Fruit fly (Drosophila melanogaster) whole organism, pupa: ENCODE measurements around the gene Slip1.

Experiments
- CG10348 ChIP-seq: fragments of 200-800 bp; sonication (Bioruptor generic); IDR thresholded peaks from 2 replicates; pipeline ENCODE4 v1.3.6; 2022; ENCODE audit warnings: missing biosample characterization, missing genetic modification characterization
- CG12605 ChIP-seq: fragments of 200-800 bp; sonication (Bioruptor generic); IDR thresholded peaks from 2 replicates; pipeline ENCODE4 v1.3.6; 2022; ENCODE audit warnings: missing biosample characterization, missing genetic modification characterization
- CG13204 ChIP-seq: fragments of 200-800 bp; sonication (Bioruptor generic); optimal IDR thresholded peaks from 2 replicates; lab custom pipeline; 2018; ENCODE audit warnings: missing biosample characterization, mild to moderate bottlenecking, missing genetic modification characterization, moderate library complexity
- CG14655 ChIP-seq: fragments of 200-800 bp; sonication (Bioruptor generic); optimal IDR thresholded peaks from 3 replicates; lab custom pipeline; 2017; ENCODE audit warnings: mild to moderate bottlenecking, missing biosample characterization, missing genetic modification reagents, missing genetic modification characterization
- CG15710 ChIP-seq: fragments of 200-800 bp; sonication (Bioruptor generic); optimal IDR thresholded peaks from 2 replicates; lab custom pipeline; 2018; ENCODE audit warnings: missing biosample characterization, mild to moderate bottlenecking, missing genetic modification characterization, moderate library complexity
- CG17806 ChIP-seq: fragments of 200-800 bp; sonication (Bioruptor generic); optimal IDR thresholded peaks from 2 replicates; lab custom pipeline; 2018; ENCODE audit warnings: missing biosample characterization, mild to moderate bottlenecking, missing genetic modification characterization, moderate library complexity
- CG32121 ChIP-seq: fragments of 200-800 bp; sonication (Bioruptor generic); IDR thresholded peaks from 2 replicates; pipeline ENCODE4 v1.3.6; 2022; ENCODE audit warnings: missing biosample characterization, missing genetic modification characterization
- CG34367 ChIP-seq: fragments of 200-800 bp; sonication (Bioruptor generic); optimal IDR thresholded peaks from 2 replicates; lab custom pipeline; 2018; ENCODE audit warnings: missing biosample characterization, mild to moderate bottlenecking, missing genetic modification characterization
- CG4496 ChIP-seq: fragments of 200-800 bp; sonication (Bioruptor generic); IDR thresholded peaks from 3 replicates; pipeline ENCODE4 v1.3.6; 2022; ENCODE audit warnings: missing biosample characterization, missing genetic modification characterization
- CG8159 ChIP-seq: fragments of 200-800 bp; sonication (Bioruptor generic); optimal IDR thresholded peaks from 3 replicates; lab custom pipeline; 2018; ENCODE audit warnings: missing biosample characterization, mild to moderate bottlenecking, missing genetic modification characterization, moderate library complexity
- CG8301 ChIP-seq: fragments of 200-800 bp; sonication (Bioruptor generic); optimal IDR thresholded peaks from 2 replicates; lab custom pipeline; 2018; ENCODE audit warnings: missing biosample characterization, mild to moderate bottlenecking, missing genetic modification characterization
- CG9948 ChIP-seq: fragments of 200-800 bp; sonication (Bioruptor generic); optimal IDR thresholded peaks from 2 replicates; lab custom pipeline; 2018; ENCODE audit warnings: missing biosample characterization, mild to moderate bottlenecking, missing genetic modification characterization, moderate library complexity
- D1 ChIP-seq: fragments of 200-800 bp; sonication (Bioruptor generic); optimal IDR thresholded peaks from 2 replicates; lab custom pipeline; 2018; ENCODE audit warnings: missing biosample characterization, mild to moderate bottlenecking, missing genetic modification characterization, moderate library complexity
- EcR ChIP-seq: fragments of 200-800 bp; sonication (Bioruptor generic); optimal IDR thresholded peaks from 3 replicates; lab custom pipeline; 2019; ENCODE audit warnings: missing biosample characterization, missing genetic modification characterization, mild to moderate bottlenecking, moderate library complexity, missing genetic modification reagents
- Ets98B ChIP-seq: fragments of 200-800 bp; sonication (Bioruptor generic); IDR thresholded peaks from 2 replicates; pipeline ENCODE4 v1.3.6; 2022; ENCODE audit warnings: missing biosample characterization, missing genetic modification characterization
- Pif1A ChIP-seq: fragments of 200-800 bp; sonication (Bioruptor generic); optimal IDR thresholded peaks from 3 replicates; lab custom pipeline; 2016; ENCODE audit warnings: missing biosample characterization, missing genetic modification characterization
- Pif1B ChIP-seq: fragments of 200-800 bp; sonication (Bioruptor generic); optimal IDR thresholded peaks from 3 replicates; lab custom pipeline; 2016; ENCODE audit warnings: missing biosample characterization, missing genetic modification characterization
- Snoo ChIP-seq: fragments of 200-800 bp; sonication (Bioruptor generic); optimal IDR thresholded peaks from 3 replicates; lab custom pipeline; 2017; ENCODE audit warnings: missing biosample characterization, mild to moderate bottlenecking, missing genetic modification characterization, inconsistent platforms
- fd96Ca ChIP-seq: fragments of 200-800 bp; sonication (Bioruptor generic); IDR thresholded peaks from 3 replicates; pipeline ENCODE4 v1.3.6; 2022; ENCODE audit warnings: missing biosample characterization, missing genetic modification characterization
- gl ChIP-seq: fragments of 200-800 bp; sonication (Bioruptor generic); optimal IDR thresholded peaks from 2 replicates; lab custom pipeline; 2018; ENCODE audit warnings: missing biosample characterization, mild to moderate bottlenecking, missing genetic modification characterization
- rn ChIP-seq: fragments of 200-800 bp; sonication (Bioruptor generic); IDR thresholded peaks from 2 replicates; pipeline ENCODE4 v1.3.6; 2022; ENCODE audit warnings: missing biosample characterization, missing genetic modification characterization

Gene Slip1

DNA sequence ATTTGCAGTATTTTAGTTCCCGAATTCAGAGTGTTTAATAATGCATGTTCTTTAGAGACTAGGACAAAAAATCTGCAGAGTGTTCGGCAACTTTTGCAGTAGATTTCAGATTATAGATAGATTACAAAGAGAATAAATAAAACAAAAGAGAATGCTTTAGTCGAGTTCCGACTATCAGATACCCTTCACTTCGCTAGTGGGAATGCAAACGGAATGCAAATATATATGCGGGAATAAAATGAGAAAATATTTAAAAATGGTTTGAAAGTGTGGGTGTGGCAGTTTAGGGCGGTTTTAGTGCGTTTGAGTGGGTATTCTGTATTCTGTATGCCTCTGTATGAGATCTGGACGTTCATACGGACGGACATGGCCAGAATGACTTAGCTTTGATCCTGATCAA is 43.4 kb downstream of the Slip1 start:
- TF ChIP-seq CG8159 (no peak), CG8301 (tag; lab: Kevin White, UChicago) (no peak), Pif1B (no peak), fd96Ca (GFP tag; lab: Robert Waterston, UW) (no peak), CG34367 (tag; lab: Kevin White, UChicago) (no peak), CG9948 (no peak), CG17806 (tag; lab: Kevin White, UChicago) (no peak), CG12605 (GFP tag; lab: Robert Waterston, UW) (no peak), CG13204 (GFP tag; lab: Kevin White, UChicago) (no peak), Pif1A (GFP tag; lab: Kevin White, UChicago) (no peak), CG4496 (GFP tag; lab: Robert Waterston, UW) (no peak), D1 (tag; lab: Kevin White, UChicago) (no peak)

dm6 chr4:708665-709064 is 45.2 kb downstream of the Slip1 start:
- TF ChIP-seq CG34367 (tag; lab: Kevin White, UChicago): no peak
- TF ChIP-seq CG32121 (GFP tag; lab: Robert Waterston, UW): no peak
- no peak for TF ChIP-seq CG8301 (tag; lab: Kevin White, UChicago)
- TF ChIP-seq CG17806 (tag; lab: Kevin White, UChicago): no peak
- no peak for TF ChIP-seq CG9948
- TF ChIP-seq Snoo: no peak
- no peak for TF ChIP-seq Pif1A (GFP tag; lab: Kevin White, UChicago)
- no peak for TF ChIP-seq CG8159

DNA sequence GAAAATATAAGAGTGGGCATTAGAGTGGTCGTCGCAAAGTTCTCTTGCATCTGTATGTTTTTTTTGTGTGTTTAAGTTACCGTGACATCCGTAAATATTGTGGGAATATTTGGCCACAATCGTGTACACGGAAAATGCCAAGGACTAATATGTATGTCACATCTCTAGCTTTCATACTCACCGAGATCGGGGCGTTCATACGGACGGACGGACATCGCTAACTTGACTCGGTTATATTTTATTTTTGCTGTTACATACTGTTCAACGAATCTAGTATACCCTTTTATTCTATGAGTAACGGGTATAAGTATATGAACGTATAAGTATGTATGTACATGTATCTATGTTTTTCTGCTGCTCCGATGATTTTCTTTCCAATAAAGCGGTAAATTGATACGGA is 46.3 kb downstream of the Slip1 start:
- TF ChIP-seq rn (GFP tag; lab: Robert Waterston, UW) (no peak), Snoo (no peak), gl (tag; lab: Kevin White, UChicago) (no peak), CG9948 (no peak), CG32121 (GFP tag; lab: Robert Waterston, UW) (no peak), CG12605 (GFP tag; lab: Robert Waterston, UW) (no peak), CG17806 (tag; lab: Kevin White, UChicago) (no peak), EcR (no peak)

- TF ChIP-seq gl (tag; lab: Kevin White, UChicago) (no peak), CG8301 (tag; lab: Kevin White, UChicago) (no peak), CG15710 (tag; lab: Kevin White, UChicago) (no peak), CG9948 (no peak), fd96Ca (GFP tag; lab: Robert Waterston, UW) (no peak), CG4496 (GFP tag; lab: Robert Waterston, UW) (no peak), CG13204 (GFP tag; lab: Kevin White, UChicago) (no peak), EcR (no peak), CG14655 (GFP tag; lab: Kevin White, UChicago) (no peak), CG12605 (GFP tag; lab: Robert Waterston, UW) (no peak), CG17806 (tag; lab: Kevin White, UChicago) (no peak), Ets98B (GFP tag; lab: Robert Waterston, UW) (no peak), rn (GFP tag; lab: Robert Waterston, UW) (no peak), CG34367 (tag; lab: Kevin White, UChicago) (no peak), CG8159 (no peak)
Observed at dm6 chr4:712897-713296, 49.5 kb downstream of the Slip1 start.

dm6 chr4:718614-719013 is 55.2 kb downstream of the Slip1 start:
- TF ChIP-seq CG4496 (GFP tag; lab: Robert Waterston, UW): no peak
- no peak for TF ChIP-seq fd96Ca (GFP tag; lab: Robert Waterston, UW)
- TF ChIP-seq CG14655 (GFP tag; lab: Kevin White, UChicago): no peak
- TF ChIP-seq D1 (tag; lab: Kevin White, UChicago): no peak
- no peak for TF ChIP-seq CG8159
- TF ChIP-seq CG10348 (GFP tag; lab: Robert Waterston, UW): no peak
- TF ChIP-seq CG32121 (GFP tag; lab: Robert Waterston, UW): no peak
- no peak for TF ChIP-seq Pif1A (GFP tag; lab: Kevin White, UChicago)
